Worm (Caenorhabditis elegans) whole organism, L3 larva: ENCODE results near the gene T20D3.14.

Source experiments
- R02D3.7 ChIP-seq: fragments of 150-350 bp; optimal IDR thresholded peaks from 2 replicates; lab custom pipeline; 2014; ENCODE audit warnings: missing biosample characterization, missing genetic modification characterization
- ZK546.5 ChIP-seq: sonication (generic microtip); optimal IDR thresholded peaks from 2 replicates; lab custom pipeline; 2017; ENCODE audit warnings: missing biosample characterization, missing genetic modification characterization
- aly-2 ChIP-seq: fragments of 150-350 bp; optimal IDR thresholded peaks from 2 replicates; lab custom pipeline; 2014; ENCODE audit warnings: missing biosample characterization, missing genetic modification characterization
- ama-1 ChIP-seq: fragments of 150-350 bp; optimal IDR thresholded peaks from 2 replicates; lab custom pipeline; 2018
- ceh-16 ChIP-seq: sonication (generic microtip); optimal IDR thresholded peaks from 2 replicates; lab custom pipeline; 2017; ENCODE audit warnings: missing biosample characterization, missing genetic modification characterization
- ceh-28 ChIP-seq: fragments of 150-350 bp; optimal IDR thresholded peaks from 2 replicates; lab custom pipeline; 2014; ENCODE audit warnings: missing biosample characterization, missing genetic modification reagents, missing genetic modification characterization
- ceh-82 ChIP-seq: fragments of 150-350 bp; optimal IDR thresholded peaks from 2 replicates; lab custom pipeline; 2014; ENCODE audit warnings: missing biosample characterization, missing genetic modification characterization
- ceh-9 ChIP-seq: sonication (generic microtip); optimal IDR thresholded peaks from 2 replicates; lab custom pipeline; 2018; ENCODE audit warnings: missing biosample characterization, missing genetic modification characterization
- daf-12 ChIP-seq: fragments of 150-350 bp; optimal IDR thresholded peaks from 2 replicates; lab custom pipeline; 2014; ENCODE audit warnings: missing biosample characterization, missing genetic modification reagents, missing genetic modification characterization
- egl-27 ChIP-seq: sonication (generic microtip); optimal IDR thresholded peaks from 4 replicates; lab custom pipeline; 2017; ENCODE audit warnings: missing biosample characterization, missing genetic modification reagents, missing genetic modification characterization
- egl-5 ChIP-seq: fragments of 150-350 bp; optimal IDR thresholded peaks from 2 replicates; lab custom pipeline; 2017; ENCODE audit warnings: missing biosample characterization, missing genetic modification reagents, missing genetic modification characterization, inconsistent platforms
- elt-1 ChIP-seq: fragments of 150-350 bp; optimal IDR thresholded peaks from 2 replicates; lab custom pipeline; 2014; ENCODE audit warnings: missing biosample characterization, missing genetic modification characterization
- elt-2 ChIP-seq: sonication (generic microtip); optimal IDR thresholded peaks from 2 replicates; lab custom pipeline; 2016; ENCODE audit warnings: missing genetic modification reagents, mild to moderate bottlenecking, missing genetic modification characterization, missing compliant biosample characterization
- elt-3 ChIP-seq, 3 experiments: fragments of 150-350 bp in 1 of 3; sonication (generic microtip) in 2 of 3; optimal IDR thresholded peaks; 2 replicates in 2 of 3; 4 replicates in 1 of 3; lab custom pipeline; 2014 to 2017; ENCODE audit warnings: missing biosample characterization in 3 of 3, missing genetic modification characterization in 3 of 3
- eor-1 ChIP-seq, 2 experiments: fragments of 150-350 bp; optimal IDR thresholded peaks; 2 replicates each; lab custom pipeline; 2014 to 2018; ENCODE audit warnings: missing biosample characterization in 2 of 2, missing genetic modification characterization in 2 of 2
- fkh-10 ChIP-seq: sonication (generic microtip); optimal IDR thresholded peaks from 2 replicates; lab custom pipeline; 2017; ENCODE audit warnings: missing biosample characterization, missing genetic modification reagents, missing genetic modification characterization
- fkh-2 ChIP-seq: fragments of 150-350 bp; optimal IDR thresholded peaks from 2 replicates; lab custom pipeline; 2014; ENCODE audit warnings: missing biosample characterization, missing genetic modification reagents, missing genetic modification characterization
- fos-1 ChIP-seq: fragments of 150-350 bp; optimal IDR thresholded peaks from 2 replicates; lab custom pipeline; 2014; ENCODE audit warnings: missing biosample characterization, missing genetic modification characterization
- hmg-11 ChIP-seq: sonication (generic microtip); optimal IDR thresholded peaks from 2 replicates; lab custom pipeline; 2016; ENCODE audit warnings: missing genetic modification characterization, missing compliant biosample characterization
- jun-1 ChIP-seq: fragments of 150-350 bp; optimal IDR thresholded peaks from 2 replicates; lab custom pipeline; 2014; ENCODE audit warnings: missing biosample characterization, missing genetic modification reagents, missing genetic modification characterization
- lin-15B ChIP-seq: fragments of 150-350 bp; optimal IDR thresholded peaks from 2 replicates; lab custom pipeline; 2014; ENCODE audit warnings: missing biosample characterization, missing genetic modification characterization
- lin-39 ChIP-seq: fragments of 150-350 bp; optimal IDR thresholded peaks from 2 replicates; lab custom pipeline; 2018; ENCODE audit warnings: missing biosample characterization, missing genetic modification reagents, missing genetic modification characterization
- lsy-12 ChIP-seq: sonication (generic microtip); optimal IDR thresholded peaks from 2 replicates; lab custom pipeline; 2016; ENCODE audit warnings: mild to moderate bottlenecking, missing genetic modification characterization, missing compliant biosample characterization
- mdl-1 ChIP-seq: fragments of 150-350 bp; optimal IDR thresholded peaks from 2 replicates; lab custom pipeline; 2014; ENCODE audit warnings: missing biosample characterization, missing genetic modification characterization
- mml-1 ChIP-seq: fragments of 150-350 bp; sonication (generic microtip); optimal IDR thresholded peaks from 3 replicates; lab custom pipeline; 2014; ENCODE audit warnings: missing biosample characterization, missing genetic modification characterization
- nfya-1 ChIP-seq: sonication (generic microtip); optimal IDR thresholded peaks from 2 replicates; lab custom pipeline; 2017; ENCODE audit warnings: missing genetic modification characterization, mild to moderate bottlenecking, missing compliant biosample characterization, antibody characterized with exemption, moderate library complexity; ENCODE audit not compliant: insufficient read depth
- nhr-11 ChIP-seq: fragments of 150-350 bp; optimal IDR thresholded peaks from 2 replicates; lab custom pipeline; 2014; ENCODE audit warnings: missing biosample characterization, missing genetic modification characterization
- nhr-12 ChIP-seq: fragments of 150-350 bp; optimal IDR thresholded peaks from 2 replicates; lab custom pipeline; 2014; ENCODE audit warnings: missing biosample characterization, missing genetic modification characterization
- nhr-23 ChIP-seq: fragments of 150-350 bp; optimal IDR thresholded peaks from 2 replicates; lab custom pipeline; 2014; ENCODE audit warnings: missing biosample characterization, missing genetic modification reagents, missing genetic modification characterization
- nhr-237 ChIP-seq: fragments of 150-350 bp; optimal IDR thresholded peaks from 2 replicates; lab custom pipeline; 2014; ENCODE audit warnings: missing biosample characterization, missing genetic modification characterization
- nhr-25 ChIP-seq: sonication (generic microtip); optimal IDR thresholded peaks from 2 replicates; lab custom pipeline; 2017; ENCODE audit warnings: missing biosample characterization, missing genetic modification characterization
- nhr-28 ChIP-seq: fragments of 150-350 bp; optimal IDR thresholded peaks from 2 replicates; lab custom pipeline; 2014; ENCODE audit warnings: missing biosample characterization, missing genetic modification characterization
- nhr-43 ChIP-seq: sonication (generic microtip); optimal IDR thresholded peaks from 2 replicates; lab custom pipeline; 2016; ENCODE audit warnings: mild to moderate bottlenecking, missing genetic modification characterization, missing compliant biosample characterization; ENCODE audit not compliant: poor library complexity, severe bottlenecking
- nhr-67 ChIP-seq: fragments of 150-350 bp; optimal IDR thresholded peaks from 2 replicates; lab custom pipeline; 2014; ENCODE audit warnings: missing biosample characterization, missing genetic modification characterization
- nhr-76 ChIP-seq: fragments of 150-350 bp; sonication (generic microtip); optimal IDR thresholded peaks from 5 replicates; lab custom pipeline; 2014; ENCODE audit warnings: missing biosample characterization, missing genetic modification characterization
- nhr-77 ChIP-seq: fragments of 150-350 bp; optimal IDR thresholded peaks from 2 replicates; lab custom pipeline; 2014; ENCODE audit warnings: missing biosample characterization, missing genetic modification characterization
- pha-4 ChIP-seq: fragments of 150-350 bp; optimal IDR thresholded peaks from 2 replicates; lab custom pipeline; 2014; ENCODE audit warnings: missing biosample characterization, missing genetic modification reagents, missing genetic modification characterization
- pqm-1 ChIP-seq: fragments of 150-350 bp; optimal IDR thresholded peaks from 2 replicates; lab custom pipeline; 2017; ENCODE audit warnings: missing biosample characterization, missing genetic modification characterization, inconsistent platforms
- sea-2 ChIP-seq: fragments of 150-350 bp; sonication (generic microtip); optimal IDR thresholded peaks from 4 replicates; lab custom pipeline; 2014; ENCODE audit warnings: missing biosample characterization, missing genetic modification reagents, missing genetic modification characterization
- skn-1 ChIP-seq: fragments of 150-350 bp; optimal IDR thresholded peaks from 2 replicates; lab custom pipeline; 2014; ENCODE audit warnings: missing biosample characterization, missing genetic modification characterization
- snpc-4 ChIP-seq: fragments of 150-350 bp; optimal IDR thresholded peaks from 2 replicates; lab custom pipeline; 2014; ENCODE audit warnings: missing biosample characterization, missing genetic modification characterization
- tbx-2 ChIP-seq: sonication (generic microtip); optimal IDR thresholded peaks from 2 replicates; lab custom pipeline; 2016; ENCODE audit warnings: mild to moderate bottlenecking, missing genetic modification characterization, missing compliant biosample characterization
- unc-39 ChIP-seq: sonication (generic microtip); optimal IDR thresholded peaks from 4 replicates; lab custom pipeline; 2017; ENCODE audit warnings: missing biosample characterization, missing genetic modification characterization
- unc-62 ChIP-seq: fragments of 150-350 bp; sonication (generic microtip); optimal IDR thresholded peaks from 4 replicates; lab custom pipeline; 2014; ENCODE audit warnings: missing biosample characterization, missing genetic modification reagents, missing genetic modification characterization
- zag-1 ChIP-seq: fragments of 150-350 bp; optimal IDR thresholded peaks from 2 replicates; lab custom pipeline; 2014; ENCODE audit warnings: missing biosample characterization, missing genetic modification characterization
- ztf-11 ChIP-seq: fragments of 150-350 bp; optimal IDR thresholded peaks from 2 replicates; lab custom pipeline; 2014; ENCODE audit warnings: missing biosample characterization, missing genetic modification characterization
- ztf-4 ChIP-seq: fragments of 150-350 bp; optimal IDR thresholded peaks from 2 replicates; lab custom pipeline; 2014; ENCODE audit warnings: missing biosample characterization, missing genetic modification characterization

The T20D3.14 gene

ce11 chrIV:9319080-9319479 lies 16.6 kb downstream of the T20D3.14 start, which contains the start of the genes F49C12.11 and nemt-1:
TSS of gene F49C12.11 (plus strand) at chrIV:9319380.
TSS of gene nemt-1 (minus strand) at chrIV:9319439.
- TF ChIP-seq fos-1 (no peak), nhr-25 (tag; lab: Kevin White, UChicago) (no peak), elt-3 (tag; optimal IDR thresholded peaks at IDR 0.05; lab: Kevin White, UChicago) (no peak), nhr-77 (tag; lab: Kevin White, UChicago) (no peak), skn-1 (no peak), zag-1 (tag; lab: Kevin White, UChicago) (no peak), elt-2 (tag; lab: Kevin White, UChicago) (no peak), nhr-23 (no peak), elt-1 (no peak), nhr-43 (tag; lab: Kevin White, UChicago) (no peak), lin-39 (no peak), ama-1 (no peak), ceh-9 (tag; lab: Kevin White, UChicago) (no peak), hmg-11 (tag; lab: Kevin White, UChicago) (no peak), pqm-1 (tag; lab: Kevin White, UChicago) (no peak)

- no peak for TF ChIP-seq R02D3.7 (tag; lab: Kevin White, UChicago)
- TF ChIP-seq nhr-77 (tag; lab: Kevin White, UChicago) = no peak
- no peak for TF ChIP-seq hmg-11 (tag; lab: Kevin White, UChicago)
- TF ChIP-seq nhr-25 (tag; lab: Kevin White, UChicago) = no peak
- TF ChIP-seq elt-1 = no peak
- TF ChIP-seq, all 47 proteins: peak for 0
These were observed 17.6 kb downstream of the T20D3.14 start for ce11 chrIV:9318147-9318546.

ce11 chrIV:9316068-9316681 lies 19.5 kb downstream of the T20D3.14 start, which contains the start of the genes F49C12.9 and rpn-7:
TSS of gene F49C12.9 (minus strand) at chrIV:9316215.
TSS of gene rpn-7 (plus strand) at chrIV:9316631.
- TF ChIP-seq nfya-1 (peak; percentile 56), elt-2 (tag; lab: Kevin White, UChicago) (peak; percentile 24), nhr-23 (no peak), R02D3.7 (tag; lab: Kevin White, UChicago) (no peak), nhr-28 (tag; lab: Kevin White, UChicago) (no peak), unc-39 (no peak), daf-12 (tag; lab: Kevin White, UChicago) (no peak), ztf-11 (no peak), lin-39 (peak; percentile 61), fkh-10 (no peak), egl-27 (tag; lab: Kevin White, UChicago) (no peak), pha-4 (tag; lab: Kevin White, UChicago) (peak; percentile 52), fos-1 (no peak), mml-1 (tag; lab: Kevin White, UChicago) (no peak), nhr-11 (no peak), ceh-82 (tag; lab: Kevin White, UChicago) (no peak), ceh-16 (tag; lab: Kevin White, UChicago) (no peak), tbx-2 (tag; lab: Kevin White, UChicago) (no peak), elt-3 (tag; optimal IDR thresholded peaks at IDR 0.05; lab: Kevin White, UChicago) (no peak), pqm-1 (tag; lab: Kevin White, UChicago) (no peak), nhr-77 (tag; lab: Kevin White, UChicago) (no peak), fkh-2 (tag; lab: Kevin White, UChicago) (no peak), ztf-4 (no peak), snpc-4 (tag; lab: Kevin White, UChicago) (peak; percentile 47), nhr-12 (no peak), sea-2 (GFP tag; lab: Kevin White, UChicago) (no peak), egl-5 (peak; percentile 48), unc-62 (GFP tag; lab: Kevin White, UChicago) (no peak), lin-15B (tag; lab: Kevin White, UChicago) (peak; percentile 5), elt-1 (no peak), ZK546.5 (no peak), zag-1 (tag; lab: Kevin White, UChicago) (no peak), nhr-43 (tag; lab: Kevin White, UChicago) (peak; percentile 8), hmg-11 (tag; lab: Kevin White, UChicago) (peak; percentile 68), lsy-12 (tag; lab: Kevin White, UChicago) (no peak), nhr-67 (tag; lab: Kevin White, UChicago) (no peak), ama-1 (no peak), eor-1 (tag; optimal IDR thresholded peaks at IDR 0.05; lab: Kevin White, UChicago) (no peak), nhr-25 (tag; lab: Kevin White, UChicago) (no peak), ceh-9 (tag; lab: Kevin White, UChicago) (no peak), nhr-76 (tag; lab: Kevin White, UChicago) (no peak), skn-1 (peak; percentile 99), aly-2 (tag; lab: Kevin White, UChicago) (no peak), mdl-1 (tag; lab: Kevin White, UChicago) (no peak), jun-1 (tag; lab: Kevin White, UChicago) (no peak), nhr-237 (tag; lab: Kevin White, UChicago) (no peak), ceh-28 (no peak)
